Fruit fly (Drosophila melanogaster) whole organism, embryonic: ENCODE results near the gene armi.
A peak's percentile ranks its signal among the peaks of the same experiment; 100 is the strongest.

ENCODE experiments used
- Antp ChIP-seq: fragments of 200-800 bp; sonication (Bioruptor generic); optimal IDR thresholded peaks from 3 replicates; lab custom pipeline; 2016; ENCODE audit warnings: missing biosample characterization, missing genetic modification characterization
- CG10543 ChIP-seq: fragments of 200-800 bp; sonication (Bioruptor generic); optimal IDR thresholded peaks from 3 replicates; lab custom pipeline; 2017; ENCODE audit warnings: missing biosample characterization, mild to moderate bottlenecking, missing genetic modification characterization, moderate library complexity
- CG11695 ChIP-seq: fragments of 200-800 bp; sonication (Bioruptor generic); IDR thresholded peaks from 3 replicates; pipeline ENCODE4 v1.3.6; 2022; ENCODE audit warnings: missing biosample characterization, missing genetic modification characterization
- CG12299 ChIP-seq: fragments of 200-800 bp; sonication (Bioruptor generic); optimal IDR thresholded peaks from 2 replicates; lab custom pipeline; 2018; ENCODE audit warnings: missing biosample characterization, mild to moderate bottlenecking, missing genetic modification characterization
- CG12659 ChIP-seq: fragments of 200-800 bp; sonication (Bioruptor generic); optimal IDR thresholded peaks from 3 replicates; lab custom pipeline; 2017; ENCODE audit warnings: mild to moderate bottlenecking, missing biosample characterization, missing genetic modification reagents, missing genetic modification characterization
- CG12769 ChIP-seq: fragments of 200-800 bp; sonication (Bioruptor generic); optimal IDR thresholded peaks from 2 replicates; lab custom pipeline; 2019; ENCODE audit warnings: missing biosample characterization, mild to moderate bottlenecking, missing genetic modification characterization, moderate library complexity
- CG16813 ChIP-seq: fragments of 200-800 bp; sonication (Bioruptor generic); IDR thresholded peaks from 3 replicates; pipeline ENCODE4 v1.3.6; 2022; ENCODE audit warnings: missing biosample characterization, missing genetic modification characterization; ENCODE audit not compliant: partially characterized antibody
- CG17328 ChIP-seq: fragments of 200-800 bp; sonication (Bioruptor generic); IDR thresholded peaks from 2 replicates; pipeline ENCODE4 v1.3.6; 2022; ENCODE audit warnings: missing biosample characterization, missing genetic modification characterization
- CG2116 ChIP-seq: fragments of 200-800 bp; sonication (Bioruptor generic); optimal IDR thresholded peaks from 3 replicates; lab custom pipeline; 2018; ENCODE audit warnings: missing biosample characterization, mild to moderate bottlenecking, missing genetic modification characterization
- CG2120 ChIP-seq: fragments of 200-800 bp; sonication (Bioruptor generic); optimal IDR thresholded peaks from 3 replicates; lab custom pipeline; 2016; ENCODE audit warnings: missing biosample characterization, missing genetic modification characterization
- CG30403 ChIP-seq: fragments of 200-800 bp; sonication (Bioruptor generic); optimal IDR thresholded peaks from 3 replicates; lab custom pipeline; 2016; ENCODE audit warnings: missing biosample characterization, missing genetic modification characterization
- CG32532 ChIP-seq: fragments of 200-800 bp; sonication (Bioruptor generic); IDR thresholded peaks from 2 replicates; pipeline ENCODE4 v1.3.6; 2022; ENCODE audit warnings: missing biosample characterization, missing genetic modification characterization
- CG33213 ChIP-seq: fragments of 200-800 bp; sonication (Bioruptor generic); optimal IDR thresholded peaks from 3 replicates; lab custom pipeline; 2016; ENCODE audit warnings: missing biosample characterization, missing genetic modification characterization
- CG4424 ChIP-seq: fragments of 200-800 bp; sonication (Bioruptor generic); optimal IDR thresholded peaks from 3 replicates; lab custom pipeline; 2016; ENCODE audit warnings: missing biosample characterization, missing genetic modification characterization
- CG4730 ChIP-seq: fragments of 200-800 bp; sonication (Bioruptor generic); IDR thresholded peaks from 2 replicates; pipeline ENCODE4 v1.3.6; 2022; ENCODE audit warnings: missing biosample characterization, missing genetic modification characterization
- CG4854 ChIP-seq: fragments of 200-800 bp; sonication (Bioruptor generic); optimal IDR thresholded peaks from 2 replicates; lab custom pipeline; 2016; ENCODE audit warnings: missing biosample characterization, missing genetic modification characterization, inconsistent platforms
- CG5953 ChIP-seq: fragments of 200-800 bp; sonication (Bioruptor generic); IDR thresholded peaks from 2 replicates; pipeline ENCODE4 v1.3.6; 2022; ENCODE audit warnings: missing biosample characterization, missing genetic modification characterization
- CG6254 ChIP-seq: fragments of 200-800 bp; sonication (Bioruptor generic); optimal IDR thresholded peaks from 3 replicates; lab custom pipeline; 2017; ENCODE audit warnings: mild to moderate bottlenecking, missing biosample characterization, missing genetic modification reagents, missing genetic modification characterization
- CG6813 ChIP-seq: fragments of 200-800 bp; sonication (Bioruptor generic); optimal IDR thresholded peaks from 2 replicates; lab custom pipeline; 2017; ENCODE audit warnings: missing biosample characterization, missing genetic modification characterization, mild to moderate bottlenecking, moderate library complexity, missing genetic modification reagents
- CG8290 ChIP-seq, 3 experiments: fragments of 200-800 bp; sonication (Bioruptor generic); optimal IDR thresholded peaks; 2 replicates each; lab custom pipeline; 2016 to 2019; ENCODE audit warnings: missing biosample characterization in 3 of 3, missing genetic modification characterization in 3 of 3, mild to moderate bottlenecking in 2 of 3, moderate library complexity in 1 of 3
- CG8478 ChIP-seq: fragments of >200 bp; optimal IDR thresholded peaks from 2 replicates; lab custom pipeline; 2018
- Deaf1 ChIP-seq: fragments of 200-800 bp; optimal IDR thresholded peaks from 3 replicates; lab custom pipeline; 2019; ENCODE audit warnings: missing biosample characterization, mild to moderate bottlenecking, missing genetic modification characterization, moderate library complexity
- Dp ChIP-seq: fragments of 200-800 bp; sonication (Bioruptor generic); optimal IDR thresholded peaks from 2 replicates; lab custom pipeline; 2018; ENCODE audit warnings: missing biosample characterization, mild to moderate bottlenecking, missing genetic modification characterization, moderate library complexity
- HHEX ChIP-seq: fragments of 200-800 bp; sonication (Bioruptor generic); optimal IDR thresholded peaks from 3 replicates; lab custom pipeline; 2017; ENCODE audit warnings: missing biosample characterization, mild to moderate bottlenecking, missing genetic modification characterization, missing genetic modification reagents
- Hand ChIP-seq: fragments of 200-800 bp; sonication (Bioruptor generic); optimal IDR thresholded peaks from 2 replicates; lab custom pipeline; 2017; ENCODE audit warnings: mild to moderate bottlenecking, missing biosample characterization, missing genetic modification reagents, missing genetic modification characterization
- Hmx ChIP-seq: fragments of 200-800 bp; sonication (Bioruptor generic); optimal IDR thresholded peaks from 2 replicates; lab custom pipeline; 2016; ENCODE audit warnings: missing biosample characterization, missing genetic modification characterization
- Jarid2 ChIP-seq: fragments of 200-800 bp; sonication (Bioruptor generic); optimal IDR thresholded peaks from 3 replicates; lab custom pipeline; 2017; ENCODE audit warnings: mild to moderate bottlenecking, missing biosample characterization, missing genetic modification reagents, missing genetic modification characterization
- Med ChIP-seq: fragments of 200-800 bp; sonication (Bioruptor generic); peaks from one replicate; lab custom pipeline; 2016; ENCODE audit warnings: missing biosample characterization, missing genetic modification characterization, mild to moderate bottlenecking, inconsistent platforms, moderate library complexity
- Meics ChIP-seq: fragments of 200-800 bp; sonication (Bioruptor generic); optimal IDR thresholded peaks from 2 replicates; lab custom pipeline; 2017; ENCODE audit warnings: missing biosample characterization, mild to moderate bottlenecking, missing genetic modification characterization
- NC2β ChIP-seq: fragments of 200-800 bp; sonication (Bioruptor generic); optimal IDR thresholded peaks from 2 replicates; lab custom pipeline; 2016; ENCODE audit warnings: missing biosample characterization, missing genetic modification characterization
- Pdp1 ChIP-seq, 2 experiments: fragments of 200-800 bp; sonication (Bioruptor generic); optimal IDR thresholded peaks; 3 replicates each; lab custom pipeline; 2016; ENCODE audit warnings: missing biosample characterization in 2 of 2, missing genetic modification characterization in 2 of 2, mild to moderate bottlenecking in 1 of 2, moderate library complexity in 1 of 2
- Sin3A ChIP-seq: fragments of >200 bp; optimal IDR thresholded peaks from 2 replicates; lab custom pipeline; 2018
- YL-1 ChIP-seq: fragments of 200-800 bp; sonication (Bioruptor generic); optimal IDR thresholded peaks from 3 replicates; lab custom pipeline; 2017; ENCODE audit warnings: missing biosample characterization, mild to moderate bottlenecking, missing genetic modification characterization
- al ChIP-seq: fragments of 200-800 bp; sonication (Bioruptor generic); IDR thresholded peaks from 2 replicates; pipeline ENCODE4 v1.3.6; 2022; ENCODE audit warnings: missing biosample characterization, missing genetic modification characterization
- ash1 ChIP-seq: fragments of 200-800 bp; sonication (Bioruptor generic); optimal IDR thresholded peaks from 2 replicates; lab custom pipeline; 2018; ENCODE audit warnings: missing biosample characterization, mild to moderate bottlenecking, missing genetic modification characterization
- bowl ChIP-seq: fragments of 200-800 bp; sonication (Bioruptor generic); IDR thresholded peaks from 2 replicates; pipeline ENCODE4 v1.3.6; 2022; ENCODE audit warnings: missing biosample characterization, missing genetic modification characterization
- crol ChIP-seq: fragments of 200-800 bp; sonication (Bioruptor generic); IDR thresholded peaks from 2 replicates; pipeline ENCODE4 v1.3.6; 2022; ENCODE audit warnings: missing biosample characterization, missing genetic modification characterization
- dm ChIP-seq: fragments of 200-800 bp; sonication (Bioruptor generic); optimal IDR thresholded peaks from 3 replicates; lab custom pipeline; 2016; ENCODE audit warnings: missing biosample characterization, missing genetic modification characterization
- dpn ChIP-seq, 2 experiments: fragments of 200-800 bp; sonication (Bioruptor generic); optimal IDR thresholded peaks; 3 replicates each; lab custom pipeline; 2016; ENCODE audit warnings: missing biosample characterization in 2 of 2, missing genetic modification characterization in 2 of 2
- fd102C ChIP-seq: fragments of 200-800 bp; sonication (Bioruptor generic); optimal IDR thresholded peaks from 2 replicates; lab custom pipeline; 2018; ENCODE audit warnings: missing biosample characterization, mild to moderate bottlenecking, missing genetic modification characterization, moderate library complexity
- grn ChIP-seq: fragments of 200-800 bp; sonication (Bioruptor generic); optimal IDR thresholded peaks from 3 replicates; lab custom pipeline; 2017; ENCODE audit warnings: missing biosample characterization, missing genetic modification characterization
- her ChIP-seq: fragments of 200-800 bp; sonication (Bioruptor generic); optimal IDR thresholded peaks from 2 replicates; lab custom pipeline; 2016; ENCODE audit warnings: missing biosample characterization, missing genetic modification characterization
- hkb ChIP-seq, 2 experiments: fragments of 200-800 bp in 1 of 2; fragments of >200 bp in 1 of 2; sonication (Bioruptor generic) in 1 of 2; IDR thresholded peaks in 1 of 2; optimal IDR thresholded peaks in 1 of 2; 2 replicates each; pipeline versions ENCODE4 v1.3.6 to Lab custom; 2017 to 2022; ENCODE audit warnings: missing biosample characterization in 1 of 2, missing genetic modification characterization in 1 of 2
- peb ChIP-seq: fragments of 200-800 bp; sonication (Bioruptor generic); IDR thresholded peaks from 2 replicates; pipeline ENCODE4 v1.3.6; 2022; ENCODE audit warnings: missing biosample characterization, missing genetic modification characterization
- phol ChIP-seq: fragments of 200-800 bp; sonication (Bioruptor generic); optimal IDR thresholded peaks from 3 replicates; lab custom pipeline; 2018; ENCODE audit warnings: missing biosample characterization, mild to moderate bottlenecking, missing genetic modification characterization, moderate library complexity
- psq ChIP-seq: fragments of 200-800 bp; sonication (Bioruptor generic); optimal IDR thresholded peaks from 2 replicates; lab custom pipeline; 2017; ENCODE audit warnings: missing biosample characterization, missing genetic modification characterization
- tgo ChIP-seq: fragments of 200-800 bp; sonication (Bioruptor generic); IDR thresholded peaks from 3 replicates; pipeline ENCODE4 v1.3.6; 2022; ENCODE audit warnings: missing biosample characterization, missing genetic modification characterization
- zen ChIP-seq: fragments of 200-800 bp; sonication (Bioruptor generic); optimal IDR thresholded peaks from 3 replicates; lab custom pipeline; 2018; ENCODE audit warnings: missing biosample characterization, mild to moderate bottlenecking, missing genetic modification characterization, moderate library complexity
- zf30C ChIP-seq: fragments of 200-800 bp; sonication (Bioruptor generic); optimal IDR thresholded peaks from 3 replicates; lab custom pipeline; 2018; ENCODE audit warnings: missing biosample characterization, mild to moderate bottlenecking, missing genetic modification characterization
- zfh2 ChIP-seq: fragments of 200-800 bp; sonication (Bioruptor generic); optimal IDR thresholded peaks from 2 replicates; lab custom pipeline; 2016; ENCODE audit warnings: missing biosample characterization, missing genetic modification characterization

Gene armi

dm6 chr3L:3472786-3473185, 11.7 kb downstream of the armi start (continued):
- TF ChIP-seq phol: peak; percentile 43
- TF ChIP-seq al (GFP tag; lab: Robert Waterston, UW): peak; percentile 18; the same call in 1 of the 2 replicates
- TF ChIP-seq Pdp1 (GFP tag; optimal IDR thresholded peaks at IDR 0.05; lab: Kevin White, UChicago): peak; percentile 54 to 69
- TF ChIP-seq CG5953 (GFP tag; lab: Robert Waterston, UW): 0 out of 2 replicates have a peak, but pooled peaks have one; percentile 23
- TF ChIP-seq CG12659: peak; percentile 65
- no peak for TF ChIP-seq psq (GFP tag; lab: Kevin White, UChicago)
- peak; percentile 44; the same call in 1 of the 2 replicates for TF ChIP-seq bowl (GFP tag; lab: Robert Waterston, UW)
- TF ChIP-seq CG8290 (GFP tag; optimal IDR thresholded peaks at IDR 0.05; lab: Kevin White, UChicago): no peak
- peak in 1 of 2 experiments; percentile 46 for TF ChIP-seq CG8290 (tag; optimal IDR thresholded peaks at IDR 0.05; lab: Kevin White, UChicago)
- peak; percentile 46 for TF ChIP-seq CG2116 (GFP tag; lab: Kevin White, UChicago)
- TF ChIP-seq CG2120 (GFP tag; lab: Kevin White, UChicago): peak; percentile 88
- peak; percentile 81 for TF ChIP-seq CG12769 (tag; lab: Kevin White, UChicago)
- TF ChIP-seq CG12299 (tag; lab: Kevin White, UChicago): peak; percentile 88
- 0 out of 2 replicates have a peak, but pooled peaks have one; percentile 25 for TF ChIP-seq peb
- TF ChIP-seq CG8478 (lab: Kevin White, UChicago): no peak
- TF ChIP-seq CG11695: peak; percentile 74; the same call in 2 of the 3 replicates
- TF ChIP-seq Sin3A (lab: Kevin White, UChicago): no peak
- no peak for TF ChIP-seq crol (GFP tag; lab: Robert Waterston, UW)
- TF ChIP-seq Meics (GFP tag; lab: Kevin White, UChicago): peak; percentile 89
- peak; percentile 61 to 64 for TF ChIP-seq dpn (GFP tag; optimal IDR thresholded peaks at IDR 0.05; lab: Kevin White, UChicago)
- peak; percentile 53 for TF ChIP-seq zfh2 (GFP tag; lab: Kevin White, UChicago)
- peak; percentile 23 for TF ChIP-seq YL-1 (GFP tag; lab: Kevin White, UChicago)
- peak; percentile 85 for TF ChIP-seq CG32532 (GFP tag; lab: Robert Waterston, UW)
- peak; percentile 78 for TF ChIP-seq HHEX
- TF ChIP-seq CG4730: peak; percentile 34; the same call in 1 of the 2 replicates
- peak; percentile 72 for TF ChIP-seq her (GFP tag; lab: Kevin White, UChicago)
- TF ChIP-seq NC2β: no peak
- peak; percentile 85 for TF ChIP-seq CG6813
- no peak for TF ChIP-seq CG16813 (GFP tag; lab: Robert Waterston, UW)
- no peak for TF ChIP-seq zf30C (GFP tag; lab: Kevin White, UChicago)
- no peak for TF ChIP-seq hkb (optimal IDR thresholded peaks at IDR 0.05; lab: Kevin White, UChicago)
- TF ChIP-seq hkb (GFP tag; IDR thresholded peaks at IDR 0.05; lab: Robert Waterston, UW): peak; percentile 89
- TF ChIP-seq CG30403 (GFP tag; lab: Kevin White, UChicago): peak; percentile 64
- TF ChIP-seq grn (GFP tag; lab: Kevin White, UChicago): peak; percentile 1
- TF ChIP-seq tgo (GFP tag; lab: Robert Waterston, UW): peak; percentile 25; the same call in 1 of the 3 replicates
- TF ChIP-seq Deaf1 (tag; lab: Kevin White, UChicago): peak; percentile 28
- peak; percentile 27 for TF ChIP-seq dm (GFP tag; lab: Kevin White, UChicago)
- peak; percentile 19 for TF ChIP-seq Jarid2 (GFP tag; lab: Kevin White, UChicago)
- peak; percentile 58 for TF ChIP-seq Antp (GFP tag; lab: Kevin White, UChicago)
- TF ChIP-seq CG17328 (GFP tag; lab: Robert Waterston, UW): peak; percentile 69
- no peak for TF ChIP-seq Dp
- peak; percentile 12 for TF ChIP-seq ash1 (GFP tag; lab: Kevin White, UChicago)
- peak; percentile 56 for TF ChIP-seq CG4424 (GFP tag; lab: Kevin White, UChicago)
- TF ChIP-seq zen (tag; lab: Kevin White, UChicago): peak; percentile 22
- TF ChIP-seq Hand (GFP tag; lab: Kevin White, UChicago): peak; percentile 91
- no peak for TF ChIP-seq Hmx (GFP tag; lab: Kevin White, UChicago)
- peak; percentile 0 for TF ChIP-seq CG33213 (GFP tag; lab: Kevin White, UChicago)
- TF ChIP-seq CG4854: peak; percentile 29
- TF ChIP-seq CG10543: peak; percentile 67
- peak; percentile 96 for TF ChIP-seq Med (GFP tag; lab: Kevin White, UChicago)
- TF ChIP-seq CG6254: peak; percentile 42
- TF ChIP-seq fd102C (GFP tag; lab: Kevin White, UChicago): no peak
